Fruit fly (Drosophila melanogaster) whole organism, embryonic: Measurements from ENCODE around the gene Cyp12a4.
A peak's percentile ranks its signal among the peaks of the same experiment; 100 is the strongest.

ENCODE experiments used
- Awh ChIP-seq: fragments of 200-800 bp; sonication (Bioruptor generic); IDR thresholded peaks from 2 replicates; pipeline ENCODE4, ENCODE4 v1.3.6; 2022; ENCODE audit warnings: missing biosample characterization, missing genetic modification characterization
- CG10209 ChIP-seq: fragments of 200-800 bp; sonication (Bioruptor generic); optimal IDR thresholded peaks from 3 replicates; lab custom pipeline; 2017; ENCODE audit warnings: missing biosample characterization, mild to moderate bottlenecking, missing genetic modification characterization, missing genetic modification reagents
- CG10366 ChIP-seq: fragments of 200-800 bp; sonication (Bioruptor generic); IDR thresholded peaks from 2 replicates; pipeline ENCODE4 v1.3.6; 2022; ENCODE audit warnings: missing biosample characterization, missing genetic modification characterization
- CG10543 ChIP-seq: fragments of 200-800 bp; sonication (Bioruptor generic); optimal IDR thresholded peaks from 3 replicates; lab custom pipeline; 2017; ENCODE audit warnings: missing biosample characterization, mild to moderate bottlenecking, missing genetic modification characterization, moderate library complexity
- CG12391 ChIP-seq: fragments of 200-800 bp; sonication (Bioruptor generic); optimal IDR thresholded peaks from 3 replicates; lab custom pipeline; 2018; ENCODE audit warnings: missing biosample characterization, mild to moderate bottlenecking, missing genetic modification characterization, moderate library complexity
- CG12942 ChIP-seq: fragments of 200-800 bp; sonication (Bioruptor generic); optimal IDR thresholded peaks from 3 replicates; lab custom pipeline; 2016; ENCODE audit warnings: missing biosample characterization, missing genetic modification characterization
- CG14014 ChIP-seq: fragments of 200-800 bp; sonication (Bioruptor generic); IDR thresholded peaks from 2 replicates; pipeline ENCODE4 v1.3.6; 2022; ENCODE audit warnings: missing biosample characterization, missing genetic modification characterization
- CG14441 ChIP-seq: fragments of 200-800 bp; sonication (Bioruptor generic); IDR thresholded peaks from 2 replicates; pipeline ENCODE4 v1.3.6; 2022; ENCODE audit warnings: missing biosample characterization, missing genetic modification characterization
- CG1529 ChIP-seq: fragments of 200-800 bp; sonication (Bioruptor generic); optimal IDR thresholded peaks from 3 replicates; lab custom pipeline; 2018; ENCODE audit warnings: missing biosample characterization, missing genetic modification characterization
- CG15514 ChIP-seq: fragments of 200-800 bp; sonication (Bioruptor generic); optimal IDR thresholded peaks from 3 replicates; lab custom pipeline; 2017; ENCODE audit warnings: missing biosample characterization, missing genetic modification characterization, mild to moderate bottlenecking, moderate library complexity, missing genetic modification reagents
- CG17328 ChIP-seq: fragments of 200-800 bp; sonication (Bioruptor generic); IDR thresholded peaks from 2 replicates; pipeline ENCODE4 v1.3.6; 2022; ENCODE audit warnings: missing biosample characterization, missing genetic modification characterization
- CG18619 ChIP-seq: fragments of 200-800 bp; sonication (Bioruptor generic); optimal IDR thresholded peaks from 3 replicates; lab custom pipeline; 2017; ENCODE audit warnings: missing biosample characterization, mild to moderate bottlenecking, missing genetic modification characterization
- CG2129 ChIP-seq: fragments of 200-800 bp; sonication (Bioruptor generic); IDR thresholded peaks from 2 replicates; pipeline ENCODE4 v1.3.6; 2022; ENCODE audit warnings: missing biosample characterization, missing genetic modification characterization; ENCODE audit not compliant: partially characterized antibody
- CG32767 ChIP-seq: fragments of 200-800 bp; sonication (Bioruptor generic); IDR thresholded peaks from 2 replicates; pipeline ENCODE4 v1.3.6; 2022; ENCODE audit warnings: missing biosample characterization, missing genetic modification characterization
- CG34376 ChIP-seq: fragments of 200-800 bp; sonication (Bioruptor generic); optimal IDR thresholded peaks from 2 replicates; lab custom pipeline; 2018; ENCODE audit warnings: missing biosample characterization, mild to moderate bottlenecking, missing genetic modification characterization
- CG5180 ChIP-seq: fragments of 200-800 bp; sonication (Bioruptor generic); optimal IDR thresholded peaks from 3 replicates; lab custom pipeline; 2017; ENCODE audit warnings: missing biosample characterization, missing genetic modification characterization, mild to moderate bottlenecking, moderate library complexity, missing genetic modification reagents
- CG6683 ChIP-seq: fragments of 200-800 bp; sonication (Bioruptor generic); optimal IDR thresholded peaks from 2 replicates; lab custom pipeline; 2017; ENCODE audit warnings: missing biosample characterization, mild to moderate bottlenecking, missing genetic modification characterization, missing genetic modification reagents
- CG9817 ChIP-seq: fragments of 200-800 bp; sonication (Bioruptor generic); optimal IDR thresholded peaks from 2 replicates; lab custom pipeline; 2018; ENCODE audit warnings: missing biosample characterization, mild to moderate bottlenecking, missing genetic modification characterization, moderate library complexity
- CG9876 ChIP-seq: fragments of 200-800 bp; sonication (Bioruptor generic); optimal IDR thresholded peaks from 2 replicates; lab custom pipeline; 2016; ENCODE audit warnings: missing biosample characterization, missing genetic modification characterization
- Dip3 ChIP-seq: fragments of 200-800 bp; sonication (Bioruptor generic); optimal IDR thresholded peaks from 3 replicates; lab custom pipeline; 2016; ENCODE audit warnings: missing biosample characterization, missing genetic modification characterization
- Dll ChIP-seq: fragments of 200-800 bp; sonication (Bioruptor generic); IDR thresholded peaks from 4 replicates; pipeline ENCODE4 v1.3.6; 2022; ENCODE audit warnings: missing biosample characterization, missing genetic modification characterization; ENCODE audit not compliant: partially characterized antibody
- Drgx ChIP-seq: fragments of 200-800 bp; sonication (Bioruptor generic); IDR thresholded peaks from 2 replicates; pipeline ENCODE4 v1.3.6; 2022; ENCODE audit warnings: missing biosample characterization, missing genetic modification characterization
- E2f1 ChIP-seq: fragments of 200-800 bp; sonication (Bioruptor generic); IDR thresholded peaks from 2 replicates; pipeline ENCODE4 v1.3.6; 2022; ENCODE audit warnings: missing biosample characterization, missing genetic modification characterization
- Hey ChIP-seq: fragments of 200-800 bp; sonication (Bioruptor generic); optimal IDR thresholded peaks from 3 replicates; lab custom pipeline; 2018; ENCODE audit warnings: missing biosample characterization, mild to moderate bottlenecking, missing genetic modification characterization
- Lhr ChIP-seq: fragments of 200-800 bp; sonication (Bioruptor generic); optimal IDR thresholded peaks from 3 replicates; lab custom pipeline; 2017; ENCODE audit warnings: mild to moderate bottlenecking, missing biosample characterization, missing genetic modification reagents, missing genetic modification characterization
- Meics ChIP-seq: fragments of 200-800 bp; sonication (Bioruptor generic); optimal IDR thresholded peaks from 2 replicates; lab custom pipeline; 2017; ENCODE audit warnings: missing biosample characterization, mild to moderate bottlenecking, missing genetic modification characterization
- Nf-YC ChIP-seq: fragments of 200-800 bp; optimal IDR thresholded peaks from 3 replicates; lab custom pipeline; 2019; ENCODE audit warnings: missing biosample characterization, mild to moderate bottlenecking, missing genetic modification characterization, moderate library complexity
- Pdp1 ChIP-seq, 2 experiments: fragments of 200-800 bp; sonication (Bioruptor generic); optimal IDR thresholded peaks; 3 replicates each; lab custom pipeline; 2016; ENCODE audit warnings: missing biosample characterization in 2 of 2, missing genetic modification characterization in 2 of 2, mild to moderate bottlenecking in 1 of 2, moderate library complexity in 1 of 2
- Spps ChIP-seq: fragments of 200-800 bp; sonication (Bioruptor generic); optimal IDR thresholded peaks from 2 replicates; lab custom pipeline; 2018; ENCODE audit warnings: missing biosample characterization, mild to moderate bottlenecking, missing genetic modification characterization
- Stat92E ChIP-seq, 3 experiments: fragments of >200 bp in 2 of 3; fragments of 200-800 bp in 1 of 3; sonication (Bioruptor generic) in 1 of 3; optimal IDR thresholded peaks; 2 replicates each; lab custom pipeline; 2017 to 2019; ENCODE audit warnings: missing biosample characterization in 3 of 3, missing genetic modification characterization in 3 of 3, mild to moderate bottlenecking in 1 of 3, moderate library complexity in 1 of 3
- Xrp1 ChIP-seq: fragments of 200-800 bp; sonication (Bioruptor generic); IDR thresholded peaks from 2 replicates; pipeline ENCODE4 v1.3.6; 2022; ENCODE audit warnings: missing biosample characterization, missing genetic modification characterization
- al ChIP-seq: fragments of 200-800 bp; sonication (Bioruptor generic); IDR thresholded peaks from 2 replicates; pipeline ENCODE4 v1.3.6; 2022; ENCODE audit warnings: missing biosample characterization, missing genetic modification characterization
- bowl ChIP-seq: fragments of 200-800 bp; sonication (Bioruptor generic); IDR thresholded peaks from 2 replicates; pipeline ENCODE4 v1.3.6; 2022; ENCODE audit warnings: missing biosample characterization, missing genetic modification characterization
- chm ChIP-seq: fragments of 200-800 bp; sonication (Bioruptor generic); IDR thresholded peaks from 2 replicates; pipeline ENCODE4 v1.3.6; 2022; ENCODE audit warnings: missing biosample characterization, missing genetic modification characterization
- ci ChIP-seq: fragments of 200-800 bp; sonication (Bioruptor generic); IDR thresholded peaks from 3 replicates; pipeline ENCODE4 v1.3.6; 2022; ENCODE audit warnings: missing biosample characterization, missing genetic modification characterization
- dimm ChIP-seq: fragments of 200-800 bp; sonication (Bioruptor generic); IDR thresholded peaks from 2 replicates; pipeline ENCODE4 v1.3.6; 2022; ENCODE audit warnings: missing biosample characterization, missing genetic modification characterization
- dmrt99B ChIP-seq: fragments of 200-800 bp; sonication (Bioruptor generic); optimal IDR thresholded peaks from 2 replicates; lab custom pipeline; 2018; ENCODE audit warnings: missing biosample characterization, mild to moderate bottlenecking, missing genetic modification characterization, moderate library complexity
- h ChIP-seq: fragments of >200 bp; optimal IDR thresholded peaks from 2 replicates; lab custom pipeline; 2017
- ken ChIP-seq: fragments of 200-800 bp; sonication (Bioruptor generic); IDR thresholded peaks from 3 replicates; pipeline ENCODE4 v1.3.6; 2022; ENCODE audit warnings: missing biosample characterization, missing genetic modification characterization
- lilli ChIP-seq: fragments of 200-800 bp; sonication (Bioruptor generic); optimal IDR thresholded peaks from 3 replicates; lab custom pipeline; 2016; ENCODE audit warnings: missing biosample characterization, missing genetic modification characterization
- lola ChIP-seq, 3 experiments: fragments of >200 bp in 2 of 3; fragments of 200-800 bp in 1 of 3; sonication (Bioruptor generic) in 1 of 3; optimal IDR thresholded peaks; 2 replicates each; lab custom pipeline; 2017 to 2019; ENCODE audit warnings: missing biosample characterization in 3 of 3, missing genetic modification characterization in 3 of 3, mild to moderate bottlenecking in 1 of 3, moderate library complexity in 1 of 3
- mam ChIP-seq: fragments of 200-800 bp; sonication (Bioruptor generic); optimal IDR thresholded peaks from 3 replicates; lab custom pipeline; 2016; ENCODE audit warnings: missing biosample characterization, missing genetic modification characterization
- odd ChIP-seq: fragments of 200-800 bp; sonication (Bioruptor generic); optimal IDR thresholded peaks from 2 replicates; lab custom pipeline; 2017; ENCODE audit warnings: missing biosample characterization, mild to moderate bottlenecking, missing genetic modification characterization
- pros ChIP-seq: fragments of 200-800 bp; sonication (Bioruptor generic); optimal IDR thresholded peaks from 3 replicates; lab custom pipeline; 2019; ENCODE audit warnings: missing biosample characterization, mild to moderate bottlenecking, missing genetic modification characterization, moderate library complexity
- pzg ChIP-seq: fragments of 200-800 bp; sonication (Bioruptor generic); optimal IDR thresholded peaks from 3 replicates; lab custom pipeline; 2018; ENCODE audit warnings: missing biosample characterization, mild to moderate bottlenecking, missing genetic modification characterization, moderate library complexity
- row ChIP-seq: fragments of 200-800 bp; sonication (Bioruptor generic); IDR thresholded peaks from 3 replicates; pipeline ENCODE4 v1.3.6; 2022; ENCODE audit warnings: missing biosample characterization, missing genetic modification characterization
- salm ChIP-seq: fragments of 200-800 bp; sonication (Bioruptor generic); optimal IDR thresholded peaks from 2 replicates; lab custom pipeline; 2018; ENCODE audit warnings: missing biosample characterization, mild to moderate bottlenecking, missing genetic modification characterization
- sc ChIP-seq, 3 experiments: fragments of >200 bp in 2 of 3; fragments of 200-800 bp in 1 of 3; sonication (Bioruptor generic) in 1 of 3; optimal IDR thresholded peaks; 2 replicates in 2 of 3; 3 replicates in 1 of 3; lab custom pipeline; 2017; ENCODE audit warnings: mild to moderate bottlenecking in 1 of 3, missing biosample characterization in 1 of 3, missing genetic modification characterization in 1 of 3, missing genetic modification reagents in 1 of 3
- sob ChIP-seq: fragments of 200-800 bp; sonication (Bioruptor generic); IDR thresholded peaks from 2 replicates; pipeline ENCODE4 v1.3.6; 2022; ENCODE audit warnings: missing biosample characterization, missing genetic modification characterization

The Cyp12a4 gene

DNA sequence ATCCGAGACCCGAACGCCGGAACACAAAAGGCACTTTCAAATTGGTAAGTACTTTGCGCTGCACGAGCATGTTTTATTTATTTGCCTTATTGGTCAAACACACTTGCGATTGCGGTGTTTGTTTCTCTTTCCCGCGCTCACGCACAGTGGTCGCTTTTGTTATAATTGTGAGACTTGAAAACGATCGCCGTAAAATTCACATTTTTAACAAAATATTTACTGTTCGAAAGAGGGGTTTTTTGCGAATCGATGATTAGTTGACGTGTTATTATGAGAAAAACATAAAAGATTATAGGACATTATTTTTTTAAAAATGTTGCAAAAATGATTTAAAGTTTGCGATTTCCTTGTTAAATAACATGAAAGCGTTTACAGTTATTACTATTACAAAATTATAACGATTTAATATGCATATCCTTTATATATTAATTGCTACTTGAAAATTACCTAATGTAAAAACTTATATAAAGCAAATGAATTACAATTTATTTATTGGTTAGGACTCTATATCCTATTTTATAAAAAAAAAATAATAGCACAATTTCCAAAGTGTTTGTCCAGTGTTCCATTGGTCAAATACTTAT, 30.0 kb downstream of the Cyp12a4 start (continued):
- TF ChIP-seq dimm (GFP tag; lab: Robert Waterston, UW) (no peak), CG12942 (GFP tag; lab: Kevin White, UChicago) (no peak), bowl (GFP tag; lab: Robert Waterston, UW) (no peak), CG6683 (GFP tag; lab: Kevin White, UChicago) (no peak), chm (GFP tag; lab: Robert Waterston, UW) (no peak), Stat92E (GFP tag; optimal IDR thresholded peaks at IDR 0.05; lab: Kevin White, UChicago) (no peak), Pdp1 (GFP tag; optimal IDR thresholded peaks at IDR 0.05; lab: Kevin White, UChicago) (no peak), CG32767 (GFP tag; lab: Robert Waterston, UW) (0 out of 2 replicates have a peak, but pooled peaks have one; percentile 17), CG10209 (peak; percentile 51), CG17328 (peak; percentile 39; the same call in 1 of the 2 replicates), ken (GFP tag; lab: Robert Waterston, UW) (no peak), CG15514 (peak; percentile 24), Nf-YC (tag; lab: Kevin White, UChicago) (no peak), CG34376 (GFP tag; lab: Kevin White, UChicago) (no peak), CG12391 (peak; percentile 61), ci (GFP tag; lab: Robert Waterston, UW) (peak; percentile 71; the same call in 2 of the 3 replicates), CG9817 (tag; lab: Kevin White, UChicago) (no peak), E2f1 (GFP tag; lab: Robert Waterston, UW) (peak; percentile 52), Meics (GFP tag; lab: Kevin White, UChicago) (peak; percentile 66), CG1529 (GFP tag; lab: Kevin White, UChicago) (peak; percentile 27), Dll (GFP tag; lab: Robert Waterston, UW) (no peak), lola (GFP tag; optimal IDR thresholded peaks at IDR 0.05; lab: Kevin White, UChicago) (peak in 1 of 3 experiments; percentile 41), Spps (no peak), CG5180 (GFP tag; lab: Kevin White, UChicago) (no peak), pzg (no peak), Lhr (GFP tag; lab: Kevin White, UChicago) (no peak), CG14014 (GFP tag; lab: Robert Waterston, UW) (peak; percentile 12; the same call in 1 of the 2 replicates), lilli (GFP tag; lab: Kevin White, UChicago) (peak; percentile 48), Hey (peak; percentile 38), Dip3 (GFP tag; lab: Kevin White, UChicago) (peak; percentile 37), odd (peak; percentile 17), Xrp1 (GFP tag; lab: Robert Waterston, UW) (peak; percentile 38; the same call in 1 of the 2 replicates), sc (optimal IDR thresholded peaks at IDR 0.05; lab: Kevin White, UChicago) (no peak), sc (GFP tag; optimal IDR thresholded peaks at IDR 0.05; lab: Kevin White, UChicago) (peak; percentile 13), CG10366 (GFP tag; lab: Robert Waterston, UW) (peak; percentile 33; the same call in 1 of the 2 replicates), mam (peak; percentile 2), al (no peak), CG9876 (no peak), CG14441 (peak; percentile 41), CG10543 (GFP tag; lab: Kevin White, UChicago) (no peak), row (peak; percentile 58), pros (GFP tag; lab: Kevin White, UChicago) (no peak), Drgx (GFP tag; lab: Robert Waterston, UW) (peak; percentile 43; the same call in 1 of the 2 replicates), sob (GFP tag; lab: Robert Waterston, UW) (peak; percentile 50; the same call in 1 of the 2 replicates), h (no peak), salm (no peak), dmrt99B (peak; percentile 62), Awh (GFP tag; lab: Robert Waterston, UW) (peak; percentile 10; the same call in 1 of the 2 replicates), CG18619 (GFP tag; lab: Kevin White, UChicago) (peak; percentile 60), CG2129 (GFP tag; lab: Robert Waterston, UW) (no peak)
